Worm (Caenorhabditis elegans) whole organism, late embryonic: ENCODE data around the gene F58F12.12.

Experiments
- C08G9.2 ChIP-seq: sonication (generic microtip); optimal IDR thresholded peaks from 2 replicates; lab custom pipeline; 2016; ENCODE audit warnings: mild to moderate bottlenecking, missing genetic modification characterization, moderate library complexity, missing compliant biosample characterization
- K02D7.2 ChIP-seq: sonication (generic microtip); optimal IDR thresholded peaks from 2 replicates; lab custom pipeline; 2017; ENCODE audit warnings: mild to moderate bottlenecking, missing genetic modification characterization, missing compliant biosample characterization
- K09A11.1 ChIP-seq: sonication (generic microtip); optimal IDR thresholded peaks from 2 replicates; lab custom pipeline; 2017; ENCODE audit warnings: antibody characterized with exemption, mild to moderate bottlenecking, missing genetic modification characterization, missing compliant biosample characterization; ENCODE audit not compliant: insufficient read depth
- Y22D7AL.16 ChIP-seq: sonication (generic microtip); optimal IDR thresholded peaks from 2 replicates; lab custom pipeline; 2016; ENCODE audit warnings: missing genetic modification characterization, missing compliant biosample characterization
- ceh-14 ChIP-seq: sonication (generic microtip); optimal IDR thresholded peaks from 2 replicates; lab custom pipeline; 2016; ENCODE audit warnings: missing genotype, missing genetic modification characterization, missing compliant biosample characterization
- ceh-2 ChIP-seq: sonication (generic microtip); optimal IDR thresholded peaks from 2 replicates; lab custom pipeline; 2016; ENCODE audit warnings: missing genotype, missing genetic modification characterization, missing compliant biosample characterization
- ceh-24 ChIP-seq: sonication (generic microtip); optimal IDR thresholded peaks from 2 replicates; lab custom pipeline; 2016; ENCODE audit warnings: mild to moderate bottlenecking, missing genetic modification characterization, missing compliant biosample characterization
- ceh-30 ChIP-seq: fragments of 150-350 bp; optimal IDR thresholded peaks from 2 replicates; lab custom pipeline; 2014; ENCODE audit warnings: missing biosample characterization, missing genetic modification characterization
- ceh-31 ChIP-seq: sonication (generic microtip); optimal IDR thresholded peaks from 2 replicates; lab custom pipeline; 2016; ENCODE audit warnings: missing genetic modification characterization, missing compliant biosample characterization
- ceh-34 ChIP-seq: sonication (generic microtip); optimal IDR thresholded peaks from 2 replicates; lab custom pipeline; 2016; ENCODE audit warnings: mild to moderate bottlenecking, missing genetic modification characterization, missing compliant biosample characterization
- ceh-45 ChIP-seq: fragments of 200-800 bp; sonication (Bioruptor generic); IDR thresholded peaks from 2 replicates; pipeline ENCODE4 v1.3.6; 2022; ENCODE audit warnings: missing genetic modification reagents, missing genetic modification characterization, missing compliant biosample characterization
- ceh-48 ChIP-seq: sonication (generic microtip); optimal IDR thresholded peaks from 2 replicates; lab custom pipeline; 2016; ENCODE audit warnings: missing genetic modification characterization, inconsistent platforms, missing compliant biosample characterization
- ceh-9 ChIP-seq: sonication (generic microtip); optimal IDR thresholded peaks from 2 replicates; lab custom pipeline; 2016; ENCODE audit warnings: mild to moderate bottlenecking, missing genetic modification characterization, inconsistent platforms, missing compliant biosample characterization
- dve-1 ChIP-seq: sonication (generic microtip); optimal IDR thresholded peaks from 2 replicates; lab custom pipeline; 2017; ENCODE audit warnings: antibody characterized with exemption, mild to moderate bottlenecking, missing genetic modification characterization, missing compliant biosample characterization
- elt-2 ChIP-seq: sonication (generic microtip); optimal IDR thresholded peaks from 2 replicates; lab custom pipeline; 2016; ENCODE audit warnings: missing genetic modification reagents, missing genetic modification characterization, missing compliant biosample characterization
- ets-4 ChIP-seq: sonication (generic microtip); optimal IDR thresholded peaks from 2 replicates; lab custom pipeline; 2016; ENCODE audit warnings: missing genetic modification characterization, missing compliant biosample characterization
- eyg-1 ChIP-seq: sonication (generic microtip); optimal IDR thresholded peaks from 2 replicates; lab custom pipeline; 2016; ENCODE audit warnings: missing genotype, missing genetic modification characterization, missing compliant biosample characterization
- hlh-13 ChIP-seq: fragments of 200-800 bp; sonication (Bioruptor generic); optimal IDR thresholded peaks from 2 replicates; lab custom pipeline; 2018; ENCODE audit warnings: mild to moderate bottlenecking, missing genetic modification characterization, missing compliant biosample characterization
- hlh-30 ChIP-seq: sonication (generic microtip); optimal IDR thresholded peaks from 2 replicates; lab custom pipeline; 2017; ENCODE audit warnings: antibody characterized with exemption, missing genetic modification characterization, missing compliant biosample characterization; ENCODE audit not compliant: insufficient read depth
- hlh-6 ChIP-seq: sonication (generic microtip); optimal IDR thresholded peaks from 2 replicates; lab custom pipeline; 2016; ENCODE audit warnings: missing genotype, missing genetic modification characterization, missing compliant biosample characterization
- lim-6 ChIP-seq: sonication (generic microtip); optimal IDR thresholded peaks from 2 replicates; lab custom pipeline; 2016; ENCODE audit warnings: missing genetic modification characterization, missing compliant biosample characterization
- lin-11 ChIP-seq: fragments of 200-800 bp; sonication (Bioruptor generic); optimal IDR thresholded peaks from 2 replicates; lab custom pipeline; 2018; ENCODE audit warnings: mild to moderate bottlenecking, missing genetic modification characterization, missing compliant biosample characterization
- nhr-11 ChIP-seq: fragments of 150-350 bp; optimal IDR thresholded peaks from 2 replicates; lab custom pipeline; 2014; ENCODE audit warnings: missing biosample characterization, missing genetic modification characterization
- nhr-232 ChIP-seq: sonication (generic microtip); optimal IDR thresholded peaks from 2 replicates; lab custom pipeline; 2016; ENCODE audit warnings: missing genetic modification characterization, missing compliant biosample characterization
- npax-4 ChIP-seq: sonication (generic microtip); optimal IDR thresholded peaks from 2 replicates; lab custom pipeline; 2016; ENCODE audit warnings: missing genetic modification characterization, missing compliant biosample characterization
- odd-2 ChIP-seq: sonication (generic microtip); optimal IDR thresholded peaks from 2 replicates; lab custom pipeline; 2017; ENCODE audit warnings: antibody characterized with exemption, mild to moderate bottlenecking, missing genetic modification characterization, missing compliant biosample characterization
- pag-3 ChIP-seq: sonication (generic microtip); optimal IDR thresholded peaks from 2 replicates; lab custom pipeline; 2016; ENCODE audit warnings: missing compliant biosample characterization, missing genetic modification characterization, borderline replicate concordance
- pat-9 ChIP-seq: fragments of 200-800 bp; sonication (Bioruptor generic); optimal IDR thresholded peaks from 2 replicates; lab custom pipeline; 2018; ENCODE audit warnings: mild to moderate bottlenecking, missing genetic modification characterization, moderate library complexity, missing compliant biosample characterization
- pax-1 ChIP-seq: fragments of 150-350 bp; optimal IDR thresholded peaks from 2 replicates; lab custom pipeline; 2014; ENCODE audit warnings: missing biosample characterization, missing genetic modification characterization
- pha-2 ChIP-seq: sonication (generic microtip); optimal IDR thresholded peaks from 2 replicates; lab custom pipeline; 2017; ENCODE audit warnings: mild to moderate bottlenecking, missing genetic modification characterization, missing compliant biosample characterization
- pha-4 ChIP-seq: fragments of 150-350 bp; optimal IDR thresholded peaks from 2 replicates; lab custom pipeline; 2018; ENCODE audit warnings: missing biosample characterization, missing genetic modification reagents, missing genetic modification characterization
- pros-1 ChIP-seq: fragments of 150-350 bp; optimal IDR thresholded peaks from 2 replicates; lab custom pipeline; 2014; ENCODE audit warnings: missing biosample characterization, missing genetic modification reagents, missing genetic modification characterization
- sox-2 ChIP-seq: fragments of 200-800 bp; sonication (Bioruptor generic); IDR thresholded peaks from 2 replicates; pipeline ENCODE4 v1.3.6; 2022; ENCODE audit warnings: missing genetic modification reagents, missing genetic modification characterization, missing compliant biosample characterization
- syd-9 ChIP-seq: sonication (generic microtip); optimal IDR thresholded peaks from 2 replicates; lab custom pipeline; 2016; ENCODE audit warnings: mild to moderate bottlenecking, missing genetic modification characterization, moderate library complexity, missing compliant biosample characterization
- unc-42 ChIP-seq: sonication (generic microtip); optimal IDR thresholded peaks from 2 replicates; lab custom pipeline; 2016; ENCODE audit warnings: missing genotype, missing genetic modification characterization, missing compliant biosample characterization
- unc-55 ChIP-seq: sonication (generic microtip); optimal IDR thresholded peaks from 2 replicates; lab custom pipeline; 2017; ENCODE audit warnings: missing biosample characterization, missing genetic modification reagents, missing genetic modification characterization
- unc-86 ChIP-seq: sonication (generic microtip); optimal IDR thresholded peaks from 2 replicates; lab custom pipeline; 2016; ENCODE audit warnings: missing genetic modification characterization, missing compliant biosample characterization
- zip-5 ChIP-seq: sonication (generic microtip); optimal IDR thresholded peaks from 2 replicates; lab custom pipeline; 2016; ENCODE audit warnings: missing genetic modification characterization, missing compliant biosample characterization
- ztf-16 ChIP-seq: sonication (generic microtip); optimal IDR thresholded peaks from 2 replicates; lab custom pipeline; 2017; ENCODE audit warnings: missing genetic modification characterization, missing compliant biosample characterization

Gene F58F12.12

DNA sequence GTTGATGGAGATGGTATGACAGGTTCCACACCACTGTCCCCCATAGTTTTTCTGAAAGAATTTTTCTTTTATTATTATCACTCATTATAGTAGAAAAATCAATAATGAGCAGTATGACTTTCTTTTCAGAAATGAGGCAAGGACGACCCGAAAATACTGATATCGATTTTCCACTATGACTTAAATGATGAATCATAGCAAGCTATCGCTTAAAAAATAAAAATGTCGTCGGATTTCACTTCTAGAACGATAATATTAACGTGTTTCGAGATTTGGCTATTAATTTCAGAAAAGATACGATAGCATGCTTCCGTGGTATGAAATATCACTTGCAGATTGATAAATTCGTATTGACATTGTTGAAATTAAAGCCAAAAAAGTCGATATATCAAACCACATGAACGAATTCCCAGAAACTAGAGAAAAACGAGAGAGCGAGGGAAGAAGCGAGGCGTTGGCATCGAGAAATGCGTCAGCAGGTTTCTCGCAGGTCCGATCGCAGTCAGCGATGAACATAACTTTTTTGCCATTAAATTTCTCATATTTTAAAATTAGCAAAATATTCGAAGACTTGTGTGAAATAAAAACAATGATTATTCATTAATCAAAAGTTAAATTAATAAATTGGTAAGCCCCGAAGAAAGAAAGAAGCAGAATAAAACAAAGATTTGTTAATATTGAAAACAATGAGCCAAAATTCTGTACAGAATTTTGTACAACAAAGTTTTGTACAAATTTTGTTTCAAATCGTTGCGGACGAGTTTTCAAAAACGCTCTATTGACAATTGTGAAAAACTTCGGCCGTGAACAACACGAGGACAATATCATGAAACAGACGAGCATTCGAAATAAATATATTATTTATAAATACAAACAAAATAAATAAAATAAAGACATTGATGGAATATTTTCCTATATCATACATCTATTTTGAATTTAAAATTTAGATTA, 25.3 kb upstream of the F58F12.12 start, which contains the start of gene C32D5.11 (continued):
- TF ChIP-seq lin-11 (tag; lab: Kevin White, UChicago) (no peak), pha-4 (tag; lab: Kevin White, UChicago) (no peak), ceh-9 (tag; lab: Kevin White, UChicago) (no peak), ets-4 (tag; lab: Kevin White, UChicago) (no peak), ceh-45 (no peak), npax-4 (tag; lab: Kevin White, UChicago) (no peak), ceh-24 (tag; lab: Kevin White, UChicago) (no peak), sox-2 (GFP tag; lab: Robert Waterston, UW) (no peak), ceh-34 (tag; lab: Kevin White, UChicago) (peak; percentile 32), ceh-48 (tag; lab: Kevin White, UChicago) (peak; percentile 23), unc-55 (GFP tag; lab: Kevin White, UChicago) (no peak), ztf-16 (tag; lab: Kevin White, UChicago) (no peak), pax-1 (tag; lab: Kevin White, UChicago) (peak; percentile 55), syd-9 (tag; lab: Kevin White, UChicago) (no peak), nhr-11 (tag; lab: Kevin White, UChicago) (no peak), K09A11.1 (tag; lab: Kevin White, UChicago) (no peak), hlh-13 (GFP tag; lab: Kevin White, UChicago) (no peak), lim-6 (tag; lab: Kevin White, UChicago) (no peak), Y22D7AL.16 (no peak), unc-42 (no peak), hlh-30 (peak; percentile 38), ceh-14 (tag; lab: Kevin White, UChicago) (peak; percentile 36), nhr-232 (tag; lab: Kevin White, UChicago) (no peak), pha-2 (no peak), pag-3 (tag; lab: Kevin White, UChicago) (no peak), dve-1 (tag; lab: Kevin White, UChicago) (no peak), unc-86 (no peak), pros-1 (tag; lab: Kevin White, UChicago) (no peak), hlh-6 (tag; lab: Kevin White, UChicago) (no peak), ceh-2 (tag; lab: Kevin White, UChicago) (no peak), elt-2 (peak; percentile 20), ceh-30 (tag; lab: Kevin White, UChicago) (no peak)
- TF ChIP-seq, all 69 proteins: peak for 12

DNA sequence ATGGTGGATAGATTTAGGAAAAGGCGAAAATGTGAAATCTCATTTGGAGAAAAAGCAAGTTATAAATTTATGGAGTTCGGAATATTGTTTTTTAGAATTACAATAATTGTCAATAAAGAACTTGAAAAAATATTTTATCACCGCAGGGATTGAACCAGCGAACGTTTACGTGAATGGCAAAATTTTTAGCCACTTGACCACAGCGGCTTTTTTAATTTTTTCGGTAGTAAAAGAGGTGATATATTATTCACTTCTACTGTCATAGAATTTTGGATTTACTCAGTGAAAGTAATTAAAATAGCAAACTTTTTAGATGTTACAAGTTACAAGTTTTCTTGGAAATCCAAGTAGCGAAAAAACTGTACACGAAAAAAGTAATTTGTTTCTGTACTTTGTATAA, 22.7 kb upstream of the F58F12.12 start:
- TF ChIP-seq odd-2 (tag; lab: Kevin White, UChicago) (no peak), K02D7.2 (tag; lab: Kevin White, UChicago) (no peak), hlh-6 (tag; lab: Kevin White, UChicago) (no peak), C08G9.2 (tag; lab: Kevin White, UChicago) (no peak), eyg-1 (tag; lab: Kevin White, UChicago) (no peak), pat-9 (no peak)
- TF ChIP-seq, all 69 proteins: peak for 0

DNA sequence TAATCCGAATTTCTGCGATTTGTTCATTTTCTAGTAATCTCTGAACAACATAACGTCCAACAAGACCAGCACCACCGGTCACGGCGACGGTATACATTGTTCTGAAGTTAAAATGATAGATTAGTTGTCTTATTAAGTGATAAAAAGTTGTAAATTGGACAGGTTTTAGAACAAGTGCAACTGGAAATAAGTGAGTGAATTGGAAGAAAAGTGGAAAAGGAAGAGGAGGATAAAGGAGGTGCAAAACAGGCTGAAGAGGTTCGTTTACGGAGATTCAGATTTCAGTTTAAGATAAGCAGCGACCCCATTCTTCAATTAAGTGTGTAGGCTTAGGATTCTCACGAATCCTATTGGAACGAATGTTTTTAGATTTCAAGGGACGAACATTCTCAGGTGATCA, 22.1 kb upstream of the F58F12.12 start, which contains the start of gene C32D5.12:
C32D5.12 (minus strand) TSS at position 101 of the 400 bp plus-strand sequence.
- TF ChIP-seq ceh-31 (no peak), hlh-6 (tag; lab: Kevin White, UChicago) (no peak), zip-5 (tag; lab: Kevin White, UChicago) (no peak), pag-3 (tag; lab: Kevin White, UChicago) (no peak), ceh-48 (tag; lab: Kevin White, UChicago) (no peak)
